Worm (Caenorhabditis elegans): Measurements from ENCODE around the gene F16G10.10.
A peak's percentile ranks its signal among the peaks of the same experiment; 100 is the strongest.

- TF ChIP-seq sptf-1 (tag; optimal IDR thresholded peaks at IDR 0.05) (no peak), snpc-4 (tag; optimal IDR thresholded peaks at IDR 0.05) (no peak), nhr-28 (tag; optimal IDR thresholded peaks at IDR 0.05) (no peak), lsy-2 (tag; optimal IDR thresholded peaks at IDR 0.05) (peak; percentile 20), lin-32 (GFP tag; optimal IDR thresholded peaks at IDR 0.05) (no peak)
These were observed 48.7 kb downstream of the F16G10.10 start, which contains the start of gene F43C11.6 for ce11 chrII:2342004-2342479.

Measured in whole organism, mixed stage, embryonic.